Worm (Caenorhabditis elegans): Measurements from ENCODE around the gene orai-1.
A peak's percentile ranks its signal among the peaks of the same experiment; 100 is the strongest.

orai-1 gene

DNA sequence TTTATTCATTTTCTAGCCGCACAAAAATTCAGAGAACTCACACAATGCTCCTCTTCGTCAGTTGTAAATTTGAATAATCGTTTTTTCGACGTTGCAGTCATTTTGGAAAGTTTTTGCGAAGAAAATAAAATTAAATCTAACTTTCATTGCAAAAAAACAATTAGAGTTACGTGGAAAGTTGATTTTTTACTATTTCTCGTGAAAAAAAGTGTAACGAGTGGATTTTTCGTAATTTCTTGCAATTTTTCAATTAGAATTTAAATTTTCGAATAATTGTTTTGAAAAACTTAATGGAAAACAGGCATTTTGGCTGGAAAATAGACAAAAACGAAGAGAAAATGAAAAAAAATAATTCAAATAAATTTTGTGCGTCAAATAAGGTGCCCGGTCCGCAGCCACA, 47.9 kb upstream of the orai-1 start, which contains the start of gene Y55B1AR.2:
TSS of gene Y55B1AR.2 (minus strand) at position 101 of the 400 bp plus-strand sequence.
- TF ChIP-seq sma-3 (GFP tag; optimal IDR thresholded peaks at IDR 0.05) (no peak), nhr-237 (tag; optimal IDR thresholded peaks at IDR 0.05) (no peak), unc-39 (tag; optimal IDR thresholded peaks at IDR 0.05) (no peak), nhr-77 (tag; optimal IDR thresholded peaks at IDR 0.05) (no peak), snpc-4 (tag; optimal IDR thresholded peaks at IDR 0.05) (no peak), unc-55 (GFP tag; optimal IDR thresholded peaks at IDR 0.05) (no peak), gmeb-1 (tag; optimal IDR thresholded peaks at IDR 0.05) (no peak), lin-39 (tag; optimal IDR thresholded peaks at IDR 0.05) (no peak), ztf-4 (tag; optimal IDR thresholded peaks at IDR 0.05) (no peak), unc-62 (GFP tag; optimal IDR thresholded peaks at IDR 0.05) (no peak), skn-1 (tag; optimal IDR thresholded peaks at IDR 0.05) (no peak), crh-2 (tag; optimal IDR thresholded peaks at IDR 0.05) (no peak), blmp-1 (tag; optimal IDR thresholded peaks at IDR 0.05; ENCODE audit: insufficient read depth) (no peak), mdl-1 (tag; optimal IDR thresholded peaks at IDR 0.05) (no peak), elt-3 (tag; optimal IDR thresholded peaks at IDR 0.05) (no peak)

DNA sequence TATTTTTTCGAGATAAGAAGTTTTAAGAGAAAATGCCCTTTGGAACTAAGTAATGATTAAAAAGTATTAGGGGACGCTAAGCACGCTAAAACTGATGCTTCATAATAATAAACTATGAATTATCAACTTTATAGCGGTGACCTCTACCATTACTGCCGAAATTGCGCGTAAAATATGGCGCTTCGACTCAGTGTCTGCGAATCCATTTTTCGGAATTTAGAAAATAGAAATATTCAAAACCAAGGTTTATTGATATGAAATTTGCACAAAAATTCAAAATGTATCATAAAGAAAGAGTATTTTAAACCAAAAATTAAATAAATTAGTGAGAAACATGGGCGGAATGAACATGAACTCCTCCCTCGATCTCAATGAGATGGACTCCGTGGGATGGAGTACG, 47.3 kb upstream of the orai-1 start:
- no peak for TF ChIP-seq unc-39 (tag; optimal IDR thresholded peaks at IDR 0.05)
- no peak for TF ChIP-seq ama-1 (optimal IDR thresholded peaks at IDR 0.05)
- TF ChIP-seq gmeb-1 (tag; optimal IDR thresholded peaks at IDR 0.05): peak; percentile 9
- TF ChIP-seq peb-1 (tag; optimal IDR thresholded peaks at IDR 0.05): no peak
- TF ChIP-seq sma-3 (GFP tag; optimal IDR thresholded peaks at IDR 0.05): no peak

DNA sequence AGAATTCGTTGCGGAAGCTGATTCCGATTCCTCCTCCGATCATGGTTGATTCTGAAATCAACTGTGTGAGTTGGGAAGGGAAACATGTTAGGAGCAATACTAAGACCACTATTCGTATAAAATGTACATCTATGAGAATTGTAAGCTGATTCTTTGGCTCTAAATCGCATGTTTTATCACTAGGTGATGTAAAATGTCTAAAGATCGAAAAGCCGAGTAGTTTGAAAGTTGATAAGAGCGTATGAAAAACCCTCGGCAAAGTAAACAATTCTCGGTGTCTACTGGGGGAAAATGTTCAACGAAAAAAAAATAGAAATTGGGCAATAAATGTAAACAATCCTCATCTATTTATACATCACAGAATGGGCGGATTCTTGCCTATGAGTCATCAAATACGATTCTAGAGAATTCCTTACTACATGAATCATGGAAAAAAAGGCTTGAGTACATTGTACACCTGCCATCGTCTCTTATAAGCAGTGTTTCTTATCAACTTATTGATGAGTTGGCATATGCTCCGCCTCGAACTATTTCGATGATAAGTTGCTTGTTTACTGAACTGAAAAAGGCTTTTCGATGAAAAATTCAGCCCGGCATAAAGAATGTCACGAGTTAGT, 46.1 kb upstream of the orai-1 start, which contains the start of gene lec-6:
TSS of gene lec-6 (minus strand) at position 51 of the 617 bp plus-strand sequence.
- TF ChIP-seq nhr-21 (tag; optimal IDR thresholded peaks at IDR 0.05) (no peak), aly-2 (tag; optimal IDR thresholded peaks at IDR 0.05) (no peak), mdl-1 (tag; optimal IDR thresholded peaks at IDR 0.05) (no peak), alr-1 (tag; optimal IDR thresholded peaks at IDR 0.05) (no peak), F13H6.1 (tag; optimal IDR thresholded peaks at IDR 0.05) (peak; percentile 52), sma-9 (GFP tag; optimal IDR thresholded peaks at IDR 0.05) (peak; percentile 63), sma-9 (tag; optimal IDR thresholded peaks at IDR 0.05) (no peak), lsy-2 (tag; optimal IDR thresholded peaks at IDR 0.05) (peak in 1 of 2 experiments; percentile 20), egl-27 (tag; optimal IDR thresholded peaks at IDR 0.05) (no peak), crh-2 (tag; optimal IDR thresholded peaks at IDR 0.05) (peak; percentile 91), fos-1 (tag; optimal IDR thresholded peaks at IDR 0.05) (peak; percentile 98), lin-39 (tag; optimal IDR thresholded peaks at IDR 0.05) (no peak), nhr-129 (tag; optimal IDR thresholded peaks at IDR 0.05) (peak; percentile 50), sma-3 (GFP tag; optimal IDR thresholded peaks at IDR 0.05) (peak; percentile 24), unc-39 (tag; optimal IDR thresholded peaks at IDR 0.05) (no peak), ztf-4 (tag; optimal IDR thresholded peaks at IDR 0.05) (no peak), gmeb-1 (tag; optimal IDR thresholded peaks at IDR 0.05) (peak; percentile 48), nhr-23 (tag; optimal IDR thresholded peaks at IDR 0.05) (no peak), C34F6.9 (tag; optimal IDR thresholded peaks at IDR 0.05) (no peak)

DNA sequence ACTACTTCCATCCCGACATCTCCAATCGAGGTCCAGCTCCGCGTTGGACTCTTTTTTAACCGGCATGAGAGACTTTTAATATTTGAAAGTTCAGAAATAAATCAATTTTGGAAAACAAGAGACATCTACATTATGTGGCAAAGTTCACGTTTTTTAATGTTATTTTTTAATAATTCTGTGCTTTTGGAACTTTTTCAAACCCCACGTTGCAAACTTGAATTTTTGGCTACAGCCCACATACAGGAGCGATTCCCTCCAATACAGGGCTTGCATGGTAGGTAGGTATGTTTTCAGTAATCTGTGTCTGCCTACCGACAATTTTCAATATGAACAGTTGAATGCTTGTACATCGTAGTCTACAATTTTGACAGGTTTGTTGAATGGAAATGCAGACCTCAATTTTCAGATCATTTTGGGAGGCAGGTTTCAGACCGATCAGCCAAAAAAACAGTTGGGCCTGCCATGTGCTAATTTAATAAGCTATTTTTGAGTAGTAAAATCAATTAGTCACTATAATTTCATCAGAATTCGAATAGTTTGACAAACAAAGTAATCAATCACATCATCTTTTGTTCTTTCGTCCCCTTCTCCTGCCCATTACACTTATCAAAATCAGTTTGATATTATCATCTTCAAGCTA, 41.0 kb upstream of the orai-1 start, which contains the start of the genes Y55B1AR.4 and ttr-7:
TSS of gene Y55B1AR.4 (minus strand) at position 101 of the 640 bp plus-strand sequence.
TSS of gene ttr-7 (plus strand) at position 590 of the 640 bp plus-strand sequence.
- TF ChIP-seq nhr-6 (tag; optimal IDR thresholded peaks at IDR 0.05) (no peak), nhr-21 (tag; optimal IDR thresholded peaks at IDR 0.05) (no peak), ztf-1 (GFP tag; conservative IDR thresholded peaks at IDR 0.05) (no peak), lin-11 (tag; optimal IDR thresholded peaks at IDR 0.05) (no peak), zag-1 (tag; optimal IDR thresholded peaks at IDR 0.05) (no peak), lsy-2 (tag; optimal IDR thresholded peaks at IDR 0.05) (no peak), sma-9 (GFP tag; optimal IDR thresholded peaks at IDR 0.05) (no peak), sma-9 (tag; optimal IDR thresholded peaks at IDR 0.05) (no peak), aly-2 (tag; optimal IDR thresholded peaks at IDR 0.05) (no peak), peb-1 (tag; optimal IDR thresholded peaks at IDR 0.05) (no peak), sma-3 (GFP tag; optimal IDR thresholded peaks at IDR 0.05) (no peak)
